Fruit fly (Drosophila melanogaster): ENCODE measurements around the gene CalpC.

CalpC gene

dm6 chrX:16303636-16304035, 21.9 kb upstream of the CalpC start, which contains the start of gene CG3679 (continued):
- TF ChIP-seq MTF-1 (GFP tag; optimal IDR thresholded peaks at IDR 0.05; ENCODE audit: borderline replicate concordance) (no peak), PHDP (tag; optimal IDR thresholded peaks at IDR 0.05) (no peak), eve (GFP tag; optimal IDR thresholded peaks at IDR 0.05) (no peak), jing (GFP tag; optimal IDR thresholded peaks at IDR 0.05) (no peak), hbn (GFP tag; IDR thresholded peaks at IDR 0.05; ENCODE audit: partially characterized antibody) (peak; percentile 58; the same call in 1 of the 2 replicates), CG32767 (GFP tag; IDR thresholded peaks at IDR 0.05) (0 out of 2 replicates have a peak, but pooled peaks have one; percentile 19), ranshi (GFP tag; IDR thresholded peaks at IDR 0.05) (no peak), Oaz (GFP tag; IDR thresholded peaks at IDR 0.05) (no peak), knrl (GFP tag; IDR thresholded peaks at IDR 0.05; ENCODE audit: partially characterized antibody) (peak; percentile 60; the same call in 2 of the 3 replicates), CG3838 (GFP tag; optimal IDR thresholded peaks at IDR 0.05) (no peak), Sry-β (GFP tag; optimal IDR thresholded peaks at IDR 0.05) (no peak), mld (GFP tag; IDR thresholded peaks at IDR 0.05; ENCODE audit: partially characterized antibody) (peak; percentile 65; the same call in 1 of the 3 replicates), CG9797 (GFP tag; optimal IDR thresholded peaks at IDR 0.05) (no peak), hkb (optimal IDR thresholded peaks at IDR 0.05) (no peak), hkb (GFP tag; IDR thresholded peaks at IDR 0.05) (no peak), CG15601 (tag; optimal IDR thresholded peaks at IDR 0.05) (no peak), CG11696 (GFP tag; IDR thresholded peaks at IDR 0.05) (no peak), oc (tag; optimal IDR thresholded peaks at IDR 0.05) (no peak), CG4820 (GFP tag; optimal IDR thresholded peaks at IDR 0.05) (no peak), pan (optimal IDR thresholded peaks at IDR 0.05) (no peak), pan (GFP tag; optimal IDR thresholded peaks at IDR 0.05 in 1 of 2, IDR thresholded peaks at IDR 0.05 in 1 of 2) (no peak), Bgb (GFP tag; IDR thresholded peaks at IDR 0.05; ENCODE audit: partially characterized antibody) (peak; percentile 78), crc (GFP tag; optimal IDR thresholded peaks at IDR 0.05) (no peak), C15 (GFP tag; IDR thresholded peaks at IDR 0.05) (no peak), CkIIα-i1 (GFP tag; IDR thresholded peaks at IDR 0.05) (no peak), BtbVII (GFP tag; optimal IDR thresholded peaks at IDR 0.05) (no peak), CG11695 (GFP tag; IDR thresholded peaks at IDR 0.05) (no peak), CG17328 (GFP tag; IDR thresholded peaks at IDR 0.05) (no peak), luna (GFP tag; optimal IDR thresholded peaks at IDR 0.05) (no peak), scrt (GFP tag; optimal IDR thresholded peaks at IDR 0.05) (no peak), CG14014 (GFP tag; IDR thresholded peaks at IDR 0.05) (no peak), dm (GFP tag; optimal IDR thresholded peaks at IDR 0.05) (no peak), CG9215 (GFP tag; IDR thresholded peaks at IDR 0.05) (no peak), Ets97D (GFP tag; optimal IDR thresholded peaks at IDR 0.05) (no peak), CG9437 (GFP tag; optimal IDR thresholded peaks at IDR 0.05) (no peak), gsb-n (tag; optimal IDR thresholded peaks at IDR 0.05) (no peak), wek (GFP tag; optimal IDR thresholded peaks at IDR 0.05) (no peak), GATAe (GFP tag; conservative IDR thresholded peaks at IDR 0.05) (no peak), danr (GFP tag; IDR thresholded peaks at IDR 0.05) (no peak), stwl (tag; optimal IDR thresholded peaks at IDR 0.05) (peak; percentile 28), zfh2 (GFP tag; optimal IDR thresholded peaks at IDR 0.05) (no peak), stc (GFP tag; IDR thresholded peaks at IDR 0.05) (no peak), CG17385 (GFP tag; optimal IDR thresholded peaks at IDR 0.05) (no peak), pros (GFP tag; optimal IDR thresholded peaks at IDR 0.05) (no peak), ttk (GFP tag; IDR thresholded peaks at IDR 0.05) (no peak), Antp (GFP tag; optimal IDR thresholded peaks at IDR 0.05) (no peak), CG43689 (GFP tag; IDR thresholded peaks at IDR 0.05) (no peak), CG17612 (GFP tag; IDR thresholded peaks at IDR 0.05) (no peak), wdn (GFP tag; IDR thresholded peaks at IDR 0.05) (no peak), Opbp (GFP tag; IDR thresholded peaks at IDR 0.05; ENCODE audit: partially characterized antibody) (peak; percentile 63; the same call in 2 of the 3 replicates), klu (GFP tag; IDR thresholded peaks at IDR 0.05) (no peak), CG13424 (tag; optimal IDR thresholded peaks at IDR 0.05) (no peak)
